Worm (Caenorhabditis elegans): ENCODE data around the gene cash-1.

DNA sequence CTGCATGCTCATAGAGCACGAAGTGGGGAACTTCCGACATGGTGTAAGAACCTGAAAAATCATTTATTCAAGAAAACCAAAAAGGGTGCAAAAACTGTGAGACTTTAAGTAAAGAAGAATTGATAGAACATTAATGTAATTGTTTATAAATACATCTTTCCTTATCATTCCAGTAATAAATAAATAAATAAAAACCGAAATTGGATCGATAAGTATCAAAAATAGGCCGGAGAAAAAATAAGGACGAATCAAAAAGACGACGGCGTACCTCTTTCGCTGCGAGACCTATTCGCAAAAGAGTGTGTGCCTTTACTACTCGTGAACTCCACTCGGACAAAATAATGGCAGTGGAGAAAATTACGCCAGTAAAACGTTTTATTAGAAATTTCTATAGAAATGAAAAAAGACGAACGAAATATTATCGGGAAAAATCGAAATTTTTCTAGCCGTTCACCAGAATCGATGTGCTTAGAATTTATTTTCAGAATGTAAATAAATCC lies 9.1 kb upstream of the cash-1 start, which contains the start of gene nol-56:
- TF ChIP-seq F49E8.2 (tag; optimal IDR thresholded peaks at IDR 0.05; ENCODE audit: insufficient read depth) (no peak), nhr-90 (tag; optimal IDR thresholded peaks at IDR 0.05) (no peak), nfya-1 (tag; optimal IDR thresholded peaks at IDR 0.05; ENCODE audit: borderline replicate concordance, insufficient read depth) (no peak), him-1 (tag; optimal IDR thresholded peaks at IDR 0.05) (no peak)

Measured in whole organism, young adult.